1 fruit fly cellular context compared by ENCODE assay signal in genomic region chr2L:3086290-3086876, dm6.
TF ChIP-seq lines count a peak whose summit lies in the region.

No protein-coding gene starts in this region.

TF ChIP-seq in whole organism, embryonic, 481 proteins besides CTCF, POLR2A, EP300 and RAD21 (continued from another document):
- TF ChIP-seq CG5180 (GFP tag; optimal IDR thresholded peaks at IDR 0.05; lab: Kevin White, UChicago) (peak; percentile 40), CG17385 (GFP tag; optimal IDR thresholded peaks at IDR 0.05; lab: Kevin White, UChicago) (peak; percentile 68), CG15601 (tag; optimal IDR thresholded peaks at IDR 0.05; lab: Kevin White, UChicago) (no peak), en (GFP tag; optimal IDR thresholded peaks at IDR 0.05; lab: Kevin White, UChicago) (no peak), Mrtf (GFP tag; IDR thresholded peaks at IDR 0.05; lab: Robert Waterston, UW) (no peak), Atf6 (GFP tag; IDR thresholded peaks at IDR 0.05; lab: Robert Waterston, UW) (peak; percentile 79), CG30431 (GFP tag; optimal IDR thresholded peaks at IDR 0.05; lab: Kevin White, UChicago) (no peak), CG10959 (GFP tag; IDR thresholded peaks at IDR 0.05; lab: Robert Waterston, UW) (no peak), CG8089 (GFP tag; optimal IDR thresholded peaks at IDR 0.05; lab: Kevin White, UChicago) (no peak), NK7.1 (GFP tag; optimal IDR thresholded peaks at IDR 0.05; lab: Kevin White, UChicago) (peak; percentile 38), CG18262 (tag; optimal IDR thresholded peaks at IDR 0.05; lab: Kevin White, UChicago) (peak; percentile 64), Ssrp (tag; optimal IDR thresholded peaks at IDR 0.05; lab: Kevin White, UChicago) (peak; percentile 43), Max (GFP tag; optimal IDR thresholded peaks at IDR 0.05; lab: Kevin White, UChicago) (peak; percentile 47), Rfx (GFP tag; IDR thresholded peaks at IDR 0.05; lab: Robert Waterston, UW) (peak; percentile 84), danr (GFP tag; IDR thresholded peaks at IDR 0.05; lab: Robert Waterston, UW) (0 out of 2 replicates have a peak, but pooled peaks have one; percentile 13), vfl (GFP tag; optimal IDR thresholded peaks at IDR 0.05; lab: Kevin White, UChicago) (peak; percentile 59), yki (optimal IDR thresholded peaks at IDR 0.05; lab: Kevin White, UChicago) (no peak), pb (GFP tag; optimal IDR thresholded peaks at IDR 0.05; lab: Kevin White, UChicago) (peak; percentile 2), p53 (GFP tag; optimal IDR thresholded peaks at IDR 0.05; lab: Kevin White, UChicago) (no peak), twi (tag; optimal IDR thresholded peaks at IDR 0.05; lab: Kevin White, UChicago) (peak; percentile 22), Taf1 (GFP tag; IDR thresholded peaks at IDR 0.05; lab: Robert Waterston, UW) (peak; percentile 62), CG1603 (tag; optimal IDR thresholded peaks at IDR 0.05; lab: Kevin White, UChicago) (peak; percentile 15), CG13624 (GFP tag; optimal IDR thresholded peaks at IDR 0.05; lab: Kevin White, UChicago) (peak; percentile 73), hth (optimal IDR thresholded peaks at IDR 0.05; lab: Kevin White, UChicago) (no peak), Lpt (GFP tag; optimal IDR thresholded peaks at IDR 0.05; lab: Kevin White, UChicago) (no peak), Blimp-1 (GFP tag; optimal IDR thresholded peaks at IDR 0.05; lab: Kevin White, UChicago) (peak; percentile 71), HmgZ (tag; optimal IDR thresholded peaks at IDR 0.05; lab: Kevin White, UChicago) (peak; percentile 71), CG31388 (GFP tag; optimal IDR thresholded peaks at IDR 0.05; lab: Kevin White, UChicago) (no peak), CG5953 (GFP tag; IDR thresholded peaks at IDR 0.05; lab: Robert Waterston, UW) (no peak), CG10979 (tag; optimal IDR thresholded peaks at IDR 0.05; lab: Kevin White, UChicago) (peak; percentile 63), CG13775 (GFP tag; optimal IDR thresholded peaks at IDR 0.05; lab: Kevin White, UChicago) (peak; percentile 51), Bteb2 (GFP tag; optimal IDR thresholded peaks at IDR 0.05; lab: Kevin White, UChicago) (peak; percentile 49), pros (GFP tag; optimal IDR thresholded peaks at IDR 0.05; lab: Kevin White, UChicago) (no peak), CG11093 (GFP tag; IDR thresholded peaks at IDR 0.05; lab: Robert Waterston, UW) (no peak), ems (GFP tag; optimal IDR thresholded peaks at IDR 0.05; lab: Kevin White, UChicago) (no peak), CG11247 (GFP tag; IDR thresholded peaks at IDR 0.05; lab: Robert Waterston, UW) (peak; percentile 41; the same call in 1 of the 2 replicates), vnd (GFP tag; IDR thresholded peaks at IDR 0.05; lab: Robert Waterston, UW; ENCODE audit: partially characterized antibody) (no peak), da (GFP tag; optimal IDR thresholded peaks at IDR 0.05; lab: Kevin White, UChicago) (no peak), maf-S (GFP tag; optimal IDR thresholded peaks at IDR 0.05; lab: Kevin White, UChicago) (peak; percentile 31), fd64A (GFP tag; optimal IDR thresholded peaks at IDR 0.05; lab: Kevin White, UChicago) (no peak), CG1529 (GFP tag; optimal IDR thresholded peaks at IDR 0.05; lab: Kevin White, UChicago) (no peak), CG1832 (GFP tag; optimal IDR thresholded peaks at IDR 0.05; lab: Kevin White, UChicago) (no peak), CG17829 (tag; optimal IDR thresholded peaks at IDR 0.05; lab: Kevin White, UChicago) (peak; percentile 58), cg (GFP tag; optimal IDR thresholded peaks at IDR 0.05; lab: Kevin White, UChicago) (no peak), psq (GFP tag; optimal IDR thresholded peaks at IDR 0.05; lab: Kevin White, UChicago) (no peak), pita (GFP tag; optimal IDR thresholded peaks at IDR 0.05; lab: Kevin White, UChicago) (no peak), her (GFP tag; optimal IDR thresholded peaks at IDR 0.05; lab: Kevin White, UChicago) (peak; percentile 36), CG31365 (tag; optimal IDR thresholded peaks at IDR 0.05; lab: Kevin White, UChicago) (no peak), CG14050 (GFP tag; IDR thresholded peaks at IDR 0.05; lab: Robert Waterston, UW) (peak; percentile 52; the same call in 2 of the 3 replicates), ERR (GFP tag; optimal IDR thresholded peaks at IDR 0.05; lab: Kevin White, UChicago) (no peak), CG31441 (GFP tag; IDR thresholded peaks at IDR 0.05; lab: Robert Waterston, UW) (peak; percentile 81), Abd-B (GFP tag; optimal IDR thresholded peaks at IDR 0.05; lab: Kevin White, UChicago) (peak; percentile 42), Oaz (GFP tag; IDR thresholded peaks at IDR 0.05; lab: Robert Waterston, UW) (peak; percentile 57), CG12744 (GFP tag; optimal IDR thresholded peaks at IDR 0.05; lab: Kevin White, UChicago) (peak; percentile 2), HLH3B (GFP tag; IDR thresholded peaks at IDR 0.05; lab: Robert Waterston, UW) (peak; percentile 83), CG3407 (GFP tag; optimal IDR thresholded peaks at IDR 0.05; lab: Kevin White, UChicago) (peak; percentile 41), CG15269 (tag; optimal IDR thresholded peaks at IDR 0.05; lab: Kevin White, UChicago) (peak; percentile 86), shn (GFP tag; optimal IDR thresholded peaks at IDR 0.05; lab: Kevin White, UChicago) (no peak), Mes4 (GFP tag; optimal IDR thresholded peaks at IDR 0.05; lab: Kevin White, UChicago) (peak; percentile 8), Hey (tag; optimal IDR thresholded peaks at IDR 0.05; lab: Kevin White, UChicago) (no peak), CG4282 (GFP tag; optimal IDR thresholded peaks at IDR 0.05; lab: Kevin White, UChicago) (no peak), kah (GFP tag; optimal IDR thresholded peaks at IDR 0.05; lab: Kevin White, UChicago) (peak; percentile 40), CG14860 (GFP tag; IDR thresholded peaks at IDR 0.05; lab: Robert Waterston, UW; ENCODE audit: partially characterized antibody) (no peak), hb (GFP tag; IDR thresholded peaks at IDR 0.05; lab: Robert Waterston, UW; ENCODE audit: partially characterized antibody) (no peak), CG7357 (GFP tag; IDR thresholded peaks at IDR 0.05; lab: Robert Waterston, UW) (peak; percentile 56; the same call in 2 of the 3 replicates), CG6683 (GFP tag; optimal IDR thresholded peaks at IDR 0.05; lab: Kevin White, UChicago) (peak; percentile 53), org-1 (GFP tag; optimal IDR thresholded peaks at IDR 0.05; lab: Kevin White, UChicago) (peak; percentile 55), pum (GFP tag; optimal IDR thresholded peaks at IDR 0.05; lab: Kevin White, UChicago) (peak; percentile 16), jing (GFP tag; optimal IDR thresholded peaks at IDR 0.05; lab: Kevin White, UChicago) (no peak), CG3281 (GFP tag; optimal IDR thresholded peaks at IDR 0.05; lab: Kevin White, UChicago) (peak; percentile 74), Dfd (GFP tag; optimal IDR thresholded peaks at IDR 0.05; lab: Kevin White, UChicago) (no peak), kay (GFP tag; optimal IDR thresholded peaks at IDR 0.05; lab: Kevin White, UChicago) (peak; percentile 51), slou (GFP tag; optimal IDR thresholded peaks at IDR 0.05; lab: Kevin White, UChicago) (peak; percentile 31), nau (GFP tag; optimal IDR thresholded peaks at IDR 0.05; lab: Kevin White, UChicago) (peak; percentile 19), sens (GFP tag; lab: Kevin White, UChicago) (peak; percentile 91), CG18619 (GFP tag; optimal IDR thresholded peaks at IDR 0.05; lab: Kevin White, UChicago) (peak; percentile 59), tin (GFP tag; optimal IDR thresholded peaks at IDR 0.05; lab: Kevin White, UChicago) (peak; percentile 44), jigr1 (GFP tag; IDR thresholded peaks at IDR 0.05; lab: Robert Waterston, UW) (no peak), exex (tag; optimal IDR thresholded peaks at IDR 0.05; lab: Kevin White, UChicago) (peak; percentile 32), caup (GFP tag; optimal IDR thresholded peaks at IDR 0.05; lab: Kevin White, UChicago; ENCODE audit: severe bottlenecking) (peak; percentile 69), D19B (GFP tag; optimal IDR thresholded peaks at IDR 0.05; lab: Kevin White, UChicago) (peak; percentile 35), ato (GFP tag; IDR thresholded peaks at IDR 0.05; lab: Robert Waterston, UW; ENCODE audit: partially characterized antibody) (no peak), CG33557 (GFP tag; optimal IDR thresholded peaks at IDR 0.05; lab: Kevin White, UChicago) (no peak), Rx (GFP tag; IDR thresholded peaks at IDR 0.05; lab: Robert Waterston, UW) (no peak), aop (GFP tag; IDR thresholded peaks at IDR 0.05; lab: Robert Waterston, UW) (no peak), CG33213 (GFP tag; optimal IDR thresholded peaks at IDR 0.05; lab: Kevin White, UChicago) (peak; percentile 11), CG4820 (GFP tag; optimal IDR thresholded peaks at IDR 0.05; lab: Kevin White, UChicago) (peak; percentile 26), chm (GFP tag; IDR thresholded peaks at IDR 0.05; lab: Robert Waterston, UW) (no peak), CG9215 (GFP tag; IDR thresholded peaks at IDR 0.05; lab: Robert Waterston, UW) (peak; percentile 52; the same call in 1 of the 2 replicates), NFAT (GFP tag; IDR thresholded peaks at IDR 0.05; lab: Robert Waterston, UW) (peak; percentile 39; the same call in 1 of the 2 replicates), cwo (GFP tag; optimal IDR thresholded peaks at IDR 0.05; lab: Kevin White, UChicago) (peak; percentile 76), CG11085 (GFP tag; IDR thresholded peaks at IDR 0.05; lab: Robert Waterston, UW) (0 out of 2 replicates have a peak, but pooled peaks have one; percentile 11), CG9797 (GFP tag; optimal IDR thresholded peaks at IDR 0.05; lab: Kevin White, UChicago) (no peak), Doc2 (GFP tag; IDR thresholded peaks at IDR 0.05; lab: Robert Waterston, UW) (no peak), toy (GFP tag; IDR thresholded peaks at IDR 0.05; lab: Robert Waterston, UW) (no peak), dmrt99B (tag; optimal IDR thresholded peaks at IDR 0.05; lab: Kevin White, UChicago) (peak; percentile 82), ttk (GFP tag; IDR thresholded peaks at IDR 0.05; lab: Robert Waterston, UW) (peak; percentile 35; the same call in 1 of the 2 replicates), CG1233 (GFP tag; optimal IDR thresholded peaks at IDR 0.05; lab: Kevin White, UChicago) (peak; percentile 32), ind (GFP tag; optimal IDR thresholded peaks at IDR 0.05; lab: Kevin White, UChicago) (peak; percentile 54), Dip3 (GFP tag; optimal IDR thresholded peaks at IDR 0.05; lab: Kevin White, UChicago) (peak; percentile 42), rib (GFP tag; IDR thresholded peaks at IDR 0.05; lab: Robert Waterston, UW) (peak; percentile 68), CG3838 (GFP tag; optimal IDR thresholded peaks at IDR 0.05; lab: Kevin White, UChicago) (peak; percentile 0), corto (GFP tag; optimal IDR thresholded peaks at IDR 0.05; lab: Kevin White, UChicago) (no peak), cas (GFP tag; IDR thresholded peaks at IDR 0.05; lab: Robert Waterston, UW) (peak; percentile 43; the same call in 1 of the 2 replicates), ci (GFP tag; IDR thresholded peaks at IDR 0.05; lab: Robert Waterston, UW) (0 out of 3 replicates have a peak, but pooled peaks have one; percentile 56), CG11696 (GFP tag; IDR thresholded peaks at IDR 0.05; lab: Robert Waterston, UW) (no peak), Antp (GFP tag; optimal IDR thresholded peaks at IDR 0.05; lab: Kevin White, UChicago) (peak; percentile 6), Hr3 (GFP tag; optimal IDR thresholded peaks at IDR 0.05; lab: Kevin White, UChicago) (peak; percentile 58)
TF ChIP-seq in whole organism, embryonic: peak in this region for 270.
